Fruit fly (Drosophila melanogaster) whole organism, wandering third instar larva: Measurements from ENCODE around the gene CG16986.

Source experiments
- Abd-B ChIP-seq: fragments of >200 bp; optimal IDR thresholded peaks from 2 replicates; lab custom pipeline; 2017; ENCODE audit warnings: missing biosample characterization, missing genetic modification characterization
- CG32264 ChIP-seq: fragments of 200-800 bp; sonication (Bioruptor generic); optimal IDR thresholded peaks from 2 replicates; lab custom pipeline; 2016; ENCODE audit warnings: missing biosample characterization, missing genetic modification characterization
- CG9705 ChIP-seq: fragments of 200-800 bp; sonication (Bioruptor generic); optimal IDR thresholded peaks from 2 replicates; lab custom pipeline; 2018; ENCODE audit warnings: missing biosample characterization, mild to moderate bottlenecking, missing genetic modification characterization
- CrebA ChIP-seq: fragments of 200-800 bp; sonication (Bioruptor generic); optimal IDR thresholded peaks from 2 replicates; lab custom pipeline; 2016; ENCODE audit warnings: missing biosample characterization, mild to moderate bottlenecking, missing genetic modification characterization, borderline replicate concordance
- Dfd ChIP-seq: fragments of >200 bp; optimal IDR thresholded peaks from 2 replicates; lab custom pipeline; 2017; ENCODE audit warnings: missing biosample characterization, missing genetic modification characterization
- Dif ChIP-seq: fragments of 200-275, 200-300 bp; sonication (Bioruptor generic); optimal IDR thresholded peaks from 2 replicates; lab custom pipeline; 2018; ENCODE audit warnings: missing biosample characterization, missing genetic modification characterization; ENCODE audit not compliant: partially characterized antibody
- GATAd ChIP-seq: sonication (Bioruptor generic); optimal IDR thresholded peaks from 2 replicates; lab custom pipeline; 2016; ENCODE audit warnings: missing biosample characterization, missing genetic modification characterization
- HLH106 ChIP-seq: fragments of 200-800 bp; optimal IDR thresholded peaks from 3 replicates; lab custom pipeline; 2019; ENCODE audit warnings: missing biosample characterization, mild to moderate bottlenecking, missing genetic modification characterization, moderate library complexity
- Hnf4 ChIP-seq: fragments of 200-800 bp; sonication (Bioruptor generic); optimal IDR thresholded peaks from 2 replicates; lab custom pipeline; 2016; ENCODE audit warnings: missing biosample characterization, mild to moderate bottlenecking, missing genetic modification characterization
- Hr78 ChIP-seq: fragments of >200 bp; optimal IDR thresholded peaks from 2 replicates; lab custom pipeline; 2017; ENCODE audit warnings: missing biosample characterization, missing genetic modification characterization
- Hr83 ChIP-seq: fragments of 200-300 bp; sonication (Bioruptor generic); optimal IDR thresholded peaks from 2 replicates; lab custom pipeline; 2016; ENCODE audit warnings: missing biosample characterization, mild to moderate bottlenecking, missing genetic modification characterization, moderate library complexity; ENCODE audit not compliant: poor library complexity, severe bottlenecking
- Jra ChIP-seq: sonication (Bioruptor generic); optimal IDR thresholded peaks from 2 replicates; lab custom pipeline; 2016; ENCODE audit warnings: missing biosample characterization, missing genetic modification characterization
- Mio ChIP-seq: sonication (Bioruptor generic); optimal IDR thresholded peaks from 2 replicates; lab custom pipeline; 2016; ENCODE audit warnings: missing biosample characterization, missing genetic modification characterization
- Myc ChIP-seq: fragments of >200 bp; optimal IDR thresholded peaks from 2 replicates; lab custom pipeline; 2017
- OdsH ChIP-seq: fragments of 200-800 bp; sonication (Bioruptor generic); optimal IDR thresholded peaks from 2 replicates; lab custom pipeline; 2016; ENCODE audit warnings: missing biosample characterization, mild to moderate bottlenecking, missing genetic modification characterization
- Rel ChIP-seq, 2 experiments: fragments of 200-800 bp; sonication (Bioruptor generic) in 1 of 2; optimal IDR thresholded peaks; 2 replicates in 1 of 2; 3 replicates in 1 of 2; lab custom pipeline; 2016 to 2019; ENCODE audit warnings: mild to moderate bottlenecking in 2 of 2, missing biosample characterization in 2 of 2, missing genetic modification characterization in 2 of 2, moderate library complexity in 1 of 2
- Sp1 ChIP-seq: fragments of 200-800 bp; sonication (Bioruptor generic); optimal IDR thresholded peaks from 3 replicates; lab custom pipeline; 2019; ENCODE audit warnings: missing biosample characterization, mild to moderate bottlenecking, missing genetic modification characterization, moderate library complexity
- br ChIP-seq: fragments of 200-800 bp; sonication (Bioruptor generic); optimal IDR thresholded peaks from 2 replicates; lab custom pipeline; 2016; ENCODE audit warnings: missing biosample characterization, missing genetic modification characterization
- brk ChIP-seq: fragments of 200-800 bp; sonication (Bioruptor generic); optimal IDR thresholded peaks from 2 replicates; lab custom pipeline; 2016; ENCODE audit warnings: missing biosample characterization, mild to moderate bottlenecking, missing genetic modification characterization
- dl ChIP-seq, 2 experiments: fragments of 175-275, 200-275 bp in 1 of 2; fragments of 200-275 bp in 1 of 2; sonication (Bioruptor generic); optimal IDR thresholded peaks; lab custom pipeline; 2018; ENCODE audit warnings: mild to moderate bottlenecking in 2 of 2, missing biosample characterization in 2 of 2, missing genetic modification characterization in 2 of 2, moderate library complexity in 2 of 2; ENCODE audit not compliant: partially characterized antibody in 2 of 2, insufficient read depth in 1 of 2
- dmrt93B ChIP-seq: fragments of 200-800 bp; sonication (Bioruptor generic); optimal IDR thresholded peaks from 2 replicates; lab custom pipeline; 2018; ENCODE audit warnings: missing biosample characterization, mild to moderate bottlenecking, missing genetic modification characterization
- dsf ChIP-seq: sonication (Bioruptor generic); optimal IDR thresholded peaks from 2 replicates; lab custom pipeline; 2016; ENCODE audit warnings: missing biosample characterization, missing genetic modification characterization, borderline replicate concordance
- ey ChIP-seq: fragments of 200-800 bp; sonication (Bioruptor generic); optimal IDR thresholded peaks from 2 replicates; lab custom pipeline; 2016; ENCODE audit warnings: missing biosample characterization, missing genetic modification characterization
- foxo ChIP-seq, 2 experiments: fragments of 200-800 bp; sonication (Bioruptor generic); optimal IDR thresholded peaks; 2 replicates in 1 of 2; 3 replicates in 1 of 2; lab custom pipeline; 2016 to 2017; ENCODE audit warnings: missing biosample characterization in 2 of 2, missing genetic modification characterization in 2 of 2
- fru ChIP-seq: fragments of 200-800 bp; sonication (Bioruptor generic); optimal IDR thresholded peaks from 3 replicates; lab custom pipeline; 2016; ENCODE audit warnings: missing biosample characterization, mild to moderate bottlenecking, missing genetic modification characterization
- h ChIP-seq: fragments of 200-800 bp; sonication (Bioruptor generic); optimal IDR thresholded peaks from 3 replicates; lab custom pipeline; 2016; ENCODE audit warnings: missing biosample characterization, mild to moderate bottlenecking, missing genetic modification characterization
- jim ChIP-seq: fragments of 175-275, 200-325 bp; sonication (Bioruptor generic); optimal IDR thresholded peaks from 2 replicates; lab custom pipeline; 2016; ENCODE audit warnings: missing biosample characterization, mild to moderate bottlenecking, missing genetic modification characterization
- lola ChIP-seq: fragments of >200 bp; optimal IDR thresholded peaks from 2 replicates; lab custom pipeline; 2017; ENCODE audit warnings: missing biosample characterization, missing genetic modification characterization
- pan ChIP-seq: fragments of >200 bp; optimal IDR thresholded peaks from 2 replicates; lab custom pipeline; 2017
- psq ChIP-seq: fragments of 200-800 bp; sonication (Bioruptor generic); optimal IDR thresholded peaks from 3 replicates; lab custom pipeline; 2017; ENCODE audit warnings: missing biosample characterization, mild to moderate bottlenecking, missing genetic modification characterization, moderate library complexity
- rgr ChIP-seq: fragments of 200-800 bp; sonication (Bioruptor generic); optimal IDR thresholded peaks from 3 replicates; lab custom pipeline; 2016; ENCODE audit warnings: missing biosample characterization, mild to moderate bottlenecking, missing genetic modification characterization
- sage ChIP-seq: fragments of 200-800 bp; sonication (Bioruptor generic); optimal IDR thresholded peaks from 2 replicates; lab custom pipeline; 2016; ENCODE audit warnings: missing biosample characterization, mild to moderate bottlenecking, missing genetic modification characterization
- sv ChIP-seq: fragments of 200-800 bp; sonication (Bioruptor generic); optimal IDR thresholded peaks from 3 replicates; lab custom pipeline; 2016; ENCODE audit warnings: missing biosample characterization, missing genetic modification characterization
- tai ChIP-seq: sonication (Bioruptor generic); optimal IDR thresholded peaks from 2 replicates; lab custom pipeline; 2016; ENCODE audit warnings: missing biosample characterization, missing genetic modification characterization
- woc ChIP-seq: sonication (Bioruptor generic); optimal IDR thresholded peaks from 2 replicates; lab custom pipeline; 2016; ENCODE audit warnings: missing biosample characterization, mild to moderate bottlenecking, missing genetic modification characterization

CG16986 gene

dm6 chr3L:2583537-2583870 lies 16.6 kb upstream of the CG16986 start:
- TF ChIP-seq sage (GFP tag; lab: Kevin White, UChicago): no peak
- TF ChIP-seq dl (GFP tag; optimal IDR thresholded peaks at IDR 0.05; lab: Kevin White, UChicago; ENCODE audit: insufficient read depth in 1 of 2, partially characterized antibody in 2 of 2): no peak
- no peak for TF ChIP-seq fru (GFP tag; lab: Kevin White, UChicago)
- no peak for TF ChIP-seq dmrt93B (GFP tag; lab: Kevin White, UChicago)

- TF ChIP-seq br (GFP tag; lab: Kevin White, UChicago): peak; percentile 47
- no peak for TF ChIP-seq Hr78
- peak; percentile 37 for TF ChIP-seq Hnf4 (GFP tag; lab: Kevin White, UChicago)
- peak; percentile 44 for TF ChIP-seq OdsH (GFP tag; lab: Kevin White, UChicago)
- peak; percentile 29 for TF ChIP-seq Dfd (GFP tag; lab: Kevin White, UChicago)
- peak; percentile 61 for TF ChIP-seq sv
- TF ChIP-seq dmrt93B (GFP tag; lab: Kevin White, UChicago): no peak
- TF ChIP-seq Jra (GFP tag; lab: Kevin White, UChicago): no peak
- TF ChIP-seq pan (lab: Kevin White, UChicago): no peak
- no peak for TF ChIP-seq jim (GFP tag; lab: Kevin White, UChicago)
- TF ChIP-seq rgr (GFP tag; lab: Kevin White, UChicago): peak; percentile 20
- TF ChIP-seq Rel (GFP tag; optimal IDR thresholded peaks at IDR 0.05; lab: Kevin White, UChicago): no peak
- no peak for TF ChIP-seq Rel (tag; optimal IDR thresholded peaks at IDR 0.05; lab: Kevin White, UChicago)
- no peak for TF ChIP-seq Hr83 (GFP tag; lab: Kevin White, UChicago)
- no peak for TF ChIP-seq dsf (GFP tag; lab: Kevin White, UChicago)
- no peak for TF ChIP-seq CrebA (GFP tag; lab: Kevin White, UChicago)
- no peak for TF ChIP-seq brk (GFP tag; lab: Kevin White, UChicago)
- no peak for TF ChIP-seq woc (GFP tag; lab: Kevin White, UChicago)
- peak; percentile 8 for TF ChIP-seq h (GFP tag; lab: Kevin White, UChicago)
- peak; percentile 4 for TF ChIP-seq psq (GFP tag; lab: Kevin White, UChicago)
- no peak for TF ChIP-seq tai (GFP tag; lab: Kevin White, UChicago)
- TF ChIP-seq GATAd (GFP tag; lab: Kevin White, UChicago): no peak
- no peak for TF ChIP-seq lola
- TF ChIP-seq Myc: no peak
- no peak for TF ChIP-seq CG32264
- no peak for TF ChIP-seq Dif (GFP tag; lab: Kevin White, UChicago)
- peak; percentile 22 for TF ChIP-seq HLH106
- peak; percentile 41 for TF ChIP-seq ey (GFP tag; lab: Kevin White, UChicago)
- TF ChIP-seq dl (GFP tag; optimal IDR thresholded peaks at IDR 0.05; lab: Kevin White, UChicago; ENCODE audit: insufficient read depth in 1 of 2, partially characterized antibody in 2 of 2): no peak
- peak in 1 of 2 experiments; percentile 20 for TF ChIP-seq foxo (GFP tag; optimal IDR thresholded peaks at IDR 0.05; lab: Kevin White, UChicago)
These were observed 15.9 kb upstream of the CG16986 start for dm6 chr3L:2584119-2584805.

DNA sequence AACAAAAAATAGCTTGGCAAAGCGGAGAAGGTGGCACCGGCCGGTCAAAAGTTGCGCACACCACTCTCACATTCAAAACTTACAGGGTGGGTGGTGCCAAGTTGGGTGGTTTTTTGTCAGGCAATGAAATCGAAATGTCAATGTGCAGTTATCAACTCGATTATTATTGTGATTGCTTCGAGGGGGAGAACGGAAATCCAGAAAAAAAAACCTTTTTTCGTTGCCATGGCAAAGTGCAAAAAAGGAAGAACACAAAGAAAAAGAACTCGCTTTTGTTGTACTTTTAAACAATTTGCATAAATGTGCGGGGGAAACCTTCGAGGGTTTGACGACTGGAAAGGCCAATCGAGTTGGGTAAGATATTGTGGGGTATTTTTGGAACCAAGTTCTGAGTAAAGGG lies 15.3 kb upstream of the CG16986 start:
- TF ChIP-seq Hnf4 (GFP tag; lab: Kevin White, UChicago): no peak
- TF ChIP-seq Rel (GFP tag; optimal IDR thresholded peaks at IDR 0.05; lab: Kevin White, UChicago): no peak
- TF ChIP-seq Rel (tag; optimal IDR thresholded peaks at IDR 0.05; lab: Kevin White, UChicago): peak; percentile 74
- no peak for TF ChIP-seq br (GFP tag; lab: Kevin White, UChicago)

- TF ChIP-seq fru (GFP tag; lab: Kevin White, UChicago) (no peak), Jra (GFP tag; lab: Kevin White, UChicago) (peak; percentile 27), Mio (GFP tag; lab: Kevin White, UChicago) (no peak), Hr78 (no peak), GATAd (GFP tag; lab: Kevin White, UChicago) (no peak), Hr83 (GFP tag; lab: Kevin White, UChicago) (no peak), foxo (GFP tag; optimal IDR thresholded peaks at IDR 0.05; lab: Kevin White, UChicago) (no peak), Dif (GFP tag; lab: Kevin White, UChicago) (peak; percentile 76), dl (GFP tag; optimal IDR thresholded peaks at IDR 0.05; lab: Kevin White, UChicago; ENCODE audit: insufficient read depth in 1 of 2, partially characterized antibody in 2 of 2) (peak; percentile 9 to 81), CrebA (GFP tag; lab: Kevin White, UChicago) (no peak), dsf (GFP tag; lab: Kevin White, UChicago) (no peak), ey (GFP tag; lab: Kevin White, UChicago) (no peak), HLH106 (peak; percentile 1), Myc (no peak), tai (GFP tag; lab: Kevin White, UChicago) (peak; percentile 17), CG32264 (no peak), pan (lab: Kevin White, UChicago) (no peak), CG9705 (GFP tag; lab: Kevin White, UChicago) (no peak), jim (GFP tag; lab: Kevin White, UChicago) (no peak), Abd-B (GFP tag; lab: Kevin White, UChicago) (no peak), Hnf4 (GFP tag; lab: Kevin White, UChicago) (no peak), rgr (GFP tag; lab: Kevin White, UChicago) (peak; percentile 14), Sp1 (GFP tag; lab: Kevin White, UChicago) (peak; percentile 69), h (GFP tag; lab: Kevin White, UChicago) (peak; percentile 42), lola (peak; percentile 31), brk (GFP tag; lab: Kevin White, UChicago) (no peak), sv (no peak), woc (GFP tag; lab: Kevin White, UChicago) (peak; percentile 3)
These were observed 14.1 kb upstream of the CG16986 start, which contains the start of gene msn for dm6 chr3L:2585794-2586741. Gene msn (minus strand): TSS chr3L:2586540.
